Worm (Caenorhabditis elegans) whole organism, mixed stage, embryonic: ENCODE data around the gene mrps-11.

Source experiments
- M03D4.4 ChIP-seq: sonication (generic microtip); optimal IDR thresholded peaks from 2 replicates; lab custom pipeline; 2017; ENCODE audit warnings: mild to moderate bottlenecking, missing genetic modification characterization, missing compliant biosample characterization
- bed-3 ChIP-seq: fragments of 200-800 bp; sonication (Bioruptor generic); optimal IDR thresholded peaks from 3 replicates; lab custom pipeline; 2018; ENCODE audit warnings: mild to moderate bottlenecking, missing genetic modification characterization, moderate library complexity, missing compliant biosample characterization
- blmp-1 ChIP-seq: fragments of 150-350 bp; optimal IDR thresholded peaks from 2 replicates; lab custom pipeline; 2014; ENCODE audit warnings: missing biosample characterization, missing genetic modification characterization
- ceh-39 ChIP-seq: fragments of 150-350 bp; optimal IDR thresholded peaks from 2 replicates; lab custom pipeline; 2014; ENCODE audit warnings: missing biosample characterization, missing genetic modification characterization
- ceh-43 ChIP-seq: fragments of 200-800 bp; sonication (Bioruptor generic); optimal IDR thresholded peaks from 2 replicates; lab custom pipeline; 2018; ENCODE audit warnings: mild to moderate bottlenecking, missing genetic modification characterization, moderate library complexity, missing compliant biosample characterization
- ceh-83 ChIP-seq: fragments of 200-800 bp; sonication (Bioruptor generic); optimal IDR thresholded peaks from 2 replicates; lab custom pipeline; 2018; ENCODE audit warnings: mild to moderate bottlenecking, missing genetic modification characterization, missing compliant biosample characterization
- ces-1 ChIP-seq: fragments of 150-350 bp; optimal IDR thresholded peaks from 2 replicates; lab custom pipeline; 2014; ENCODE audit warnings: missing biosample characterization, missing genetic modification reagents, missing genetic modification characterization
- cnd-1 ChIP-seq: fragments of 200-800 bp; sonication (Bioruptor generic); optimal IDR thresholded peaks from 2 replicates; lab custom pipeline; 2018; ENCODE audit warnings: mild to moderate bottlenecking, missing genetic modification characterization, missing compliant biosample characterization
- drap-1 ChIP-seq: fragments of 200-800 bp; sonication (Bioruptor generic); optimal IDR thresholded peaks from 3 replicates; lab custom pipeline; 2018; ENCODE audit warnings: mild to moderate bottlenecking, missing genetic modification characterization, missing compliant biosample characterization
- elt-1 ChIP-seq: sonication (generic microtip); optimal IDR thresholded peaks from 2 replicates; lab custom pipeline; 2017; ENCODE audit warnings: missing genetic modification characterization, mild to moderate bottlenecking, missing compliant biosample characterization, antibody characterized with exemption, moderate library complexity, borderline replicate concordance; ENCODE audit not compliant: insufficient read depth
- elt-3 ChIP-seq: fragments of 150-350 bp; optimal IDR thresholded peaks from 2 replicates; lab custom pipeline; 2014; ENCODE audit warnings: missing biosample characterization, missing genetic modification characterization
- flh-1 ChIP-seq: fragments of 200-800 bp; sonication (Bioruptor generic); optimal IDR thresholded peaks from 2 replicates; lab custom pipeline; 2018; ENCODE audit warnings: mild to moderate bottlenecking, missing genetic modification characterization, moderate library complexity, missing compliant biosample characterization
- ham-2 ChIP-seq: fragments of 200-800 bp; sonication (Bioruptor generic); optimal IDR thresholded peaks from 2 replicates; lab custom pipeline; 2018; ENCODE audit warnings: mild to moderate bottlenecking, missing genetic modification characterization, missing compliant biosample characterization
- hlh-1 ChIP-seq: fragments of 150-350 bp; optimal IDR thresholded peaks from 2 replicates; lab custom pipeline; 2014; ENCODE audit warnings: missing biosample characterization, missing genetic modification reagents, missing genetic modification characterization
- lin-13 ChIP-seq: fragments of 150-350 bp; optimal IDR thresholded peaks from 2 replicates; lab custom pipeline; 2014; ENCODE audit warnings: missing biosample characterization, missing genetic modification characterization
- lin-32 ChIP-seq: fragments of 200-800 bp; sonication (Bioruptor generic); optimal IDR thresholded peaks from 2 replicates; lab custom pipeline; 2018; ENCODE audit warnings: mild to moderate bottlenecking, missing genetic modification characterization, missing compliant biosample characterization
- lsy-2 ChIP-seq: fragments of 150-350 bp; optimal IDR thresholded peaks from 2 replicates; lab custom pipeline; 2014; ENCODE audit warnings: missing biosample characterization, missing genetic modification characterization
- mab-5 ChIP-seq: fragments of 150-350 bp; optimal IDR thresholded peaks from 2 replicates; lab custom pipeline; 2014; ENCODE audit warnings: missing biosample characterization, missing genetic modification characterization
- mep-1 ChIP-seq: fragments of 150-350 bp; optimal IDR thresholded peaks from 2 replicates; lab custom pipeline; 2017; ENCODE audit warnings: missing biosample characterization, missing genetic modification reagents, missing genetic modification characterization, inconsistent platforms
- mls-2 ChIP-seq: sonication (generic microtip); optimal IDR thresholded peaks from 2 replicates; lab custom pipeline; 2016; ENCODE audit warnings: mild to moderate bottlenecking, missing genetic modification characterization, moderate library complexity, missing compliant biosample characterization
- nhr-12 ChIP-seq: fragments of 150-350 bp; optimal IDR thresholded peaks from 2 replicates; lab custom pipeline; 2014; ENCODE audit warnings: missing biosample characterization, missing genetic modification characterization
- nhr-2 ChIP-seq: fragments of 150-350 bp; optimal IDR thresholded peaks from 2 replicates; lab custom pipeline; 2014; ENCODE audit warnings: missing biosample characterization, missing genetic modification characterization
- nhr-237 ChIP-seq: fragments of 150-350 bp; optimal IDR thresholded peaks from 2 replicates; lab custom pipeline; 2014; ENCODE audit warnings: missing biosample characterization, missing genetic modification characterization
- nhr-28 ChIP-seq: fragments of 150-350 bp; optimal IDR thresholded peaks from 2 replicates; lab custom pipeline; 2014; ENCODE audit warnings: missing biosample characterization, missing genetic modification characterization
- nhr-76 ChIP-seq: sonication (generic microtip); optimal IDR thresholded peaks from 2 replicates; lab custom pipeline; 2017; ENCODE audit warnings: missing biosample characterization, missing genetic modification characterization
- pha-4 ChIP-seq: fragments of 150-350 bp; optimal IDR thresholded peaks from 2 replicates; lab custom pipeline; 2018; ENCODE audit warnings: missing biosample characterization, missing genetic modification reagents, missing genetic modification characterization
- sem-2 ChIP-seq: fragments of 200-800 bp; sonication (Bioruptor generic); optimal IDR thresholded peaks from 2 replicates; lab custom pipeline; 2018; ENCODE audit warnings: mild to moderate bottlenecking, missing genetic modification characterization, missing compliant biosample characterization
- snpc-4 ChIP-seq: fragments of 150-350 bp; optimal IDR thresholded peaks from 2 replicates; lab custom pipeline; 2014; ENCODE audit warnings: missing biosample characterization, missing genetic modification characterization
- sptf-1 ChIP-seq: sonication (generic microtip); optimal IDR thresholded peaks from 2 replicates; lab custom pipeline; 2017; ENCODE audit warnings: mild to moderate bottlenecking, missing genetic modification characterization, moderate library complexity, missing compliant biosample characterization
- tbx-8 ChIP-seq: fragments of 200-800 bp; sonication (Bioruptor generic); optimal IDR thresholded peaks from 2 replicates; lab custom pipeline; 2018; ENCODE audit warnings: mild to moderate bottlenecking, missing genetic modification characterization, moderate library complexity, missing compliant biosample characterization
- unc-120 ChIP-seq: sonication (generic microtip); optimal IDR thresholded peaks from 2 replicates; lab custom pipeline; 2017; ENCODE audit warnings: missing genetic modification characterization, missing compliant biosample characterization; ENCODE audit not compliant: poor library complexity, severe bottlenecking
- unc-39 ChIP-seq: fragments of 150-350 bp; optimal IDR thresholded peaks from 2 replicates; lab custom pipeline; 2014; ENCODE audit warnings: missing biosample characterization, missing genetic modification characterization
- unc-62 ChIP-seq: fragments of 150-350 bp; optimal IDR thresholded peaks from 2 replicates; lab custom pipeline; 2014; ENCODE audit warnings: missing biosample characterization, missing genetic modification reagents, missing genetic modification characterization
- zip-8 ChIP-seq: fragments of 150-350 bp; optimal IDR thresholded peaks from 2 replicates; lab custom pipeline; 2014; ENCODE audit warnings: missing biosample characterization, missing genetic modification characterization
- ztf-11 ChIP-seq: fragments of 150-350 bp; optimal IDR thresholded peaks from 2 replicates; lab custom pipeline; 2014; ENCODE audit warnings: missing biosample characterization, missing genetic modification characterization

The mrps-11 gene

ce11 chrV:12470324-12470723 is 24.1 kb downstream of the mrps-11 start:
- TF ChIP-seq lsy-2 (tag; lab: Kevin White, UChicago) (no peak), bed-3 (GFP tag; lab: Kevin White, UChicago) (no peak), ceh-43 (GFP tag; lab: Kevin White, UChicago) (no peak), ces-1 (GFP tag; lab: Kevin White, UChicago) (no peak), ham-2 (GFP tag; lab: Kevin White, UChicago) (no peak), lin-13 (tag; lab: Kevin White, UChicago) (no peak), unc-120 (no peak), M03D4.4 (tag; lab: Kevin White, UChicago) (no peak), lin-32 (GFP tag; lab: Kevin White, UChicago) (no peak), elt-1 (tag; lab: Kevin White, UChicago) (no peak), flh-1 (no peak), unc-62 (GFP tag; lab: Kevin White, UChicago) (no peak), nhr-28 (no peak), nhr-12 (tag; lab: Kevin White, UChicago) (no peak), nhr-2 (tag; lab: Kevin White, UChicago) (no peak)

ce11 chrV:12468363-12468762 is 26.1 kb downstream of the mrps-11 start, which contains the start of gene F28C1.3:
Gene F28C1.3 (plus strand): TSS chrV:12468663.
- TF ChIP-seq elt-1 (tag; lab: Kevin White, UChicago) (no peak), lin-32 (GFP tag; lab: Kevin White, UChicago) (no peak), tbx-8 (GFP tag; lab: Kevin White, UChicago) (no peak), nhr-28 (no peak), nhr-76 (tag; lab: Kevin White, UChicago) (no peak), ceh-43 (GFP tag; lab: Kevin White, UChicago) (no peak), unc-120 (no peak), mep-1 (no peak), ces-1 (GFP tag; lab: Kevin White, UChicago) (no peak), drap-1 (GFP tag; lab: Kevin White, UChicago) (no peak), M03D4.4 (tag; lab: Kevin White, UChicago) (no peak), ham-2 (GFP tag; lab: Kevin White, UChicago) (no peak), nhr-2 (tag; lab: Kevin White, UChicago) (no peak)

- no peak for TF ChIP-seq elt-3
- TF ChIP-seq unc-120, result no peak
- TF ChIP-seq blmp-1 (tag; lab: Kevin White, UChicago), result no peak
- no peak for TF ChIP-seq lin-32 (GFP tag; lab: Kevin White, UChicago)
- TF ChIP-seq lsy-2 (tag; lab: Kevin White, UChicago), result no peak
Observed at ce11 chrV:12467755-12468154, 26.7 kb downstream of the mrps-11 start.

ce11 chrV:12466653-12467052 is 27.8 kb downstream of the mrps-11 start:
- TF ChIP-seq ham-2 (GFP tag; lab: Kevin White, UChicago) (no peak), ztf-11 (tag; lab: Kevin White, UChicago) (no peak), flh-1 (no peak), mab-5 (tag; lab: Kevin White, UChicago) (no peak), blmp-1 (tag; lab: Kevin White, UChicago) (no peak), tbx-8 (GFP tag; lab: Kevin White, UChicago) (no peak), ceh-83 (no peak), drap-1 (GFP tag; lab: Kevin White, UChicago) (no peak), mls-2 (tag; lab: Kevin White, UChicago) (no peak)

ce11 chrV:12465399-12465798 is 29.0 kb downstream of the mrps-11 start:
- no peak for TF ChIP-seq nhr-12 (tag; lab: Kevin White, UChicago)
- no peak for TF ChIP-seq snpc-4 (tag; lab: Kevin White, UChicago)
- TF ChIP-seq tbx-8 (GFP tag; lab: Kevin White, UChicago), result no peak
- peak; percentile 25 for TF ChIP-seq mls-2 (tag; lab: Kevin White, UChicago)
- TF ChIP-seq unc-120, result peak; percentile 87
- no peak for TF ChIP-seq zip-8 (tag; lab: Kevin White, UChicago)
- peak; percentile 20 for TF ChIP-seq lsy-2 (tag; lab: Kevin White, UChicago)
- TF ChIP-seq mab-5 (tag; lab: Kevin White, UChicago), result no peak
- peak; percentile 26 for TF ChIP-seq sptf-1 (tag; lab: Kevin White, UChicago)
- TF ChIP-seq flh-1, result no peak
- TF ChIP-seq cnd-1 (tag; lab: Kevin White, UChicago), result no peak
- no peak for TF ChIP-seq ceh-43 (GFP tag; lab: Kevin White, UChicago)
- no peak for TF ChIP-seq elt-3
- no peak for TF ChIP-seq nhr-237
- no peak for TF ChIP-seq nhr-28
- TF ChIP-seq ces-1 (GFP tag; lab: Kevin White, UChicago), result peak; percentile 83
- TF ChIP-seq blmp-1 (tag; lab: Kevin White, UChicago), result no peak
- TF ChIP-seq elt-1 (tag; lab: Kevin White, UChicago), result no peak
- TF ChIP-seq sem-2, result no peak
- peak; percentile 18 for TF ChIP-seq unc-39
- TF ChIP-seq pha-4 (tag; lab: Kevin White, UChicago), result peak; percentile 62
- no peak for TF ChIP-seq ceh-39 (tag; lab: Kevin White, UChicago)
- peak; percentile 1 for TF ChIP-seq drap-1 (GFP tag; lab: Kevin White, UChicago)
- TF ChIP-seq mep-1, result peak; percentile 66
- no peak for TF ChIP-seq nhr-76 (tag; lab: Kevin White, UChicago)
- TF ChIP-seq M03D4.4 (tag; lab: Kevin White, UChicago), result peak; percentile 38
- TF ChIP-seq ham-2 (GFP tag; lab: Kevin White, UChicago), result no peak
- peak; percentile 93 for TF ChIP-seq unc-62 (GFP tag; lab: Kevin White, UChicago)
- TF ChIP-seq lin-13 (tag; lab: Kevin White, UChicago), result no peak
- no peak for TF ChIP-seq bed-3 (GFP tag; lab: Kevin White, UChicago)
- peak; percentile 49 for TF ChIP-seq hlh-1 (tag; lab: Kevin White, UChicago)
- peak; percentile 61 for TF ChIP-seq ztf-11 (tag; lab: Kevin White, UChicago)
- TF ChIP-seq nhr-2 (tag; lab: Kevin White, UChicago), result no peak
- no peak for TF ChIP-seq lin-32 (GFP tag; lab: Kevin White, UChicago)
- no peak for TF ChIP-seq ceh-83
